Worm (Caenorhabditis elegans): ENCODE results near the gene F44B9.9.
A peak's percentile ranks its signal among the peaks of the same experiment; 100 is the strongest.

F44B9.9 gene

ce11 chrIII:7997447-7998046, 33.3 kb downstream of the F44B9.9 start:
- no peak for TF ChIP-seq madf-3 (GFP tag; IDR thresholded peaks at IDR 0.05)
- TF ChIP-seq B0261.1 (tag; optimal IDR thresholded peaks at IDR 0.05) = no peak
- no peak for TF ChIP-seq snpc-4 (GFP tag; optimal IDR thresholded peaks at IDR 0.05)
- peak in 2 of 4 experiments; percentile 77 to 89 for TF ChIP-seq snpc-4 (tag; optimal IDR thresholded peaks at IDR 0.05)
- TF ChIP-seq snpc-1.1 (tag; optimal IDR thresholded peaks at IDR 0.05; ENCODE audit: insufficient read depth) = peak; percentile 61
- peak; percentile 48; the same call in 1 of the 2 replicates for TF ChIP-seq hmg-1.2 (GFP tag; IDR thresholded peaks at IDR 0.05)
- TF ChIP-seq nfyb-1 (GFP tag; IDR thresholded peaks at IDR 0.05) = no peak

DNA sequence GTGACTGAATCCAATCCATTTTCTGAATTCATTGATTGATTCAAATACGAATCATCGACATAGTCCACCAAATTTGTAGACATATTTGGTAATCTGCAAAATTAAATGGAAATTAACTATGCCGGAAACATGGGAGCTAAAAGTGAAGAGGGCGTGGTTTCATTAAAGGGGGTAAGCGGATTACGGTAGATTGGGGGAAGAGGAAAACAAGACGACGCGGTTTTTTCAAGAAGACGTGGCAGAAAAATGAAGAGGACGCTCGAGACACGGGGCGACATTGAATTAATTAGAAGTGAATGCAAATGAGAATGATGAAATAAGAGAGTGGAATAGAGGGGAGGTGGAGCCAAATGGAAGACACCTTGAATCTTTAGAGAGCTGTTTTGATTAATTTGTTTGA, 34.5 kb downstream of the F44B9.9 start, which contains the start of gene npr-17:
Gene npr-17 (minus strand): TSS at position 101 of the 400 bp plus-strand sequence.
- TF ChIP-seq hsf-1 (GFP tag; IDR thresholded peaks at IDR 0.05) (no peak), egl-18 (GFP tag; IDR thresholded peaks at IDR 0.05) (no peak), nhr-90 (tag; optimal IDR thresholded peaks at IDR 0.05) (no peak), Y56A3A.18 (GFP tag; IDR thresholded peaks at IDR 0.05) (no peak), madf-3 (GFP tag; IDR thresholded peaks at IDR 0.05) (no peak), mcd-1 (GFP tag; IDR thresholded peaks at IDR 0.05) (no peak), Y67H2A.10 (GFP tag; conservative IDR thresholded peaks at IDR 0.05) (no peak), F52B5.7 (tag; optimal IDR thresholded peaks at IDR 0.05) (no peak), dpff-1 (tag; optimal IDR thresholded peaks at IDR 0.05) (no peak), Y53G8AR.9 (GFP tag; conservative IDR thresholded peaks at IDR 0.05) (no peak), nhr-120 (GFP tag; IDR thresholded peaks at IDR 0.05) (no peak), K12H6.12 (tag; optimal IDR thresholded peaks at IDR 0.05) (no peak), lag-1 (GFP tag; IDR thresholded peaks at IDR 0.05) (no peak), tbp1 (GFP tag; optimal IDR thresholded peaks at IDR 0.05) (no peak), ama-1 (optimal IDR thresholded peaks at IDR 0.05) (no peak), ama-1 (GFP tag; optimal IDR thresholded peaks at IDR 0.05) (no peak), lin-35 (GFP tag; optimal IDR thresholded peaks at IDR 0.05) (no peak), Y53F4B.3 (GFP tag; IDR thresholded peaks at IDR 0.05) (no peak), T26A5.8 (tag; optimal IDR thresholded peaks at IDR 0.05) (no peak)

DNA sequence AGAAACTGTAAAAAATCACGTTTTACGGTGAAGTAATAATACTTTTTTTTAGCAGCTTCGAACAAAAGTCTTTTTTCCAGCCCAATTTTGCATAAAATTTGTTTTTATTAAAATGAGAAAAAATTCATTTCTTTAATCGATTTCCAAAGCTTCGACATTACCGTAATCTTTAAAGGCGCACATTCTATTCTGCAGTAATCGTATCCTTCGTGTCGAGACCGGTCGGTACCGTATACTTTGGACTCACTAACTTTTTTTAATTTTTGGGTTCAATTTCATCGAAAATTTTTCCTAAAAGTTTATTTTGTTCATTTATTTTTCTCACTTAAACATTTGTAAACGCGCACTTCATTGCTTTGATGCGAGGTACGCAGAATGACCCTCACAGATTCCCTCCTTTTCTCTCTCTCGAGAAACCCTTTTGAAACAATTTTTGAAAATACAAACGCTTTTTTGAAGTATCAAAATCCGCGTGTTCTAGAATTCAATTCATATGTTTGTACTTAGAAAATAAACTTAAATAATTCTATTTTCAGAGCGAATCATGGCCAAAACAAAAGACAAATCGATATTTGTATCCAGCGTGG, 44.2 kb downstream of the F44B9.9 start, which contains the start of gene hrpk-2:
Gene hrpk-2 (plus strand): TSS at position 537 of the 587 bp plus-strand sequence.
- peak; percentile 28 for TF ChIP-seq snpc-3.4 (tag; optimal IDR thresholded peaks at IDR 0.05)
- TF ChIP-seq ccch-3 (GFP tag; optimal IDR thresholded peaks at IDR 0.05) = no peak
- peak; percentile 27 for TF ChIP-seq xnd-1 (tag; optimal IDR thresholded peaks at IDR 0.05)
- TF ChIP-seq F33H1.4 (GFP tag; IDR thresholded peaks at IDR 0.05) = peak; percentile 73
- peak; percentile 19; the same call in 1 of the 2 replicates for TF ChIP-seq B0019.2 (GFP tag; conservative IDR thresholded peaks at IDR 0.05)
- peak; percentile 81 for TF ChIP-seq lsl-1 (GFP tag; optimal IDR thresholded peaks at IDR 0.05)
- no peak for TF ChIP-seq F37B4.10 (GFP tag; IDR thresholded peaks at IDR 0.05)
- no peak for TF ChIP-seq T26A5.8 (tag; optimal IDR thresholded peaks at IDR 0.05)
- TF ChIP-seq pha-4 (tag; optimal IDR thresholded peaks at IDR 0.05) = no peak
- TF ChIP-seq ceh-27 (GFP tag; optimal IDR thresholded peaks at IDR 0.05) = no peak
- TF ChIP-seq madf-6 (GFP tag; IDR thresholded peaks at IDR 0.05) = peak; percentile 65; the same call in 1 of the 2 replicates
